Worm (Caenorhabditis elegans) whole organism, mixed stage, embryonic: ENCODE data around the gene Y102F5A.1.

Experiments
- M03D4.4 ChIP-seq: sonication (generic microtip); optimal IDR thresholded peaks from 2 replicates; lab custom pipeline; 2017; ENCODE audit warnings: mild to moderate bottlenecking, missing genetic modification characterization, missing compliant biosample characterization
- blmp-1 ChIP-seq: fragments of 150-350 bp; optimal IDR thresholded peaks from 2 replicates; lab custom pipeline; 2014; ENCODE audit warnings: missing biosample characterization, missing genetic modification characterization
- ces-1 ChIP-seq: fragments of 150-350 bp; optimal IDR thresholded peaks from 2 replicates; lab custom pipeline; 2014; ENCODE audit warnings: missing biosample characterization, missing genetic modification reagents, missing genetic modification characterization
- nhr-237 ChIP-seq: fragments of 150-350 bp; optimal IDR thresholded peaks from 2 replicates; lab custom pipeline; 2014; ENCODE audit warnings: missing biosample characterization, missing genetic modification characterization
- pha-4 ChIP-seq: fragments of 150-350 bp; optimal IDR thresholded peaks from 2 replicates; lab custom pipeline; 2018; ENCODE audit warnings: missing biosample characterization, missing genetic modification reagents, missing genetic modification characterization
- sem-2 ChIP-seq: fragments of 200-800 bp; sonication (Bioruptor generic); optimal IDR thresholded peaks from 2 replicates; lab custom pipeline; 2018; ENCODE audit warnings: mild to moderate bottlenecking, missing genetic modification characterization, missing compliant biosample characterization
- unc-39 ChIP-seq: fragments of 150-350 bp; optimal IDR thresholded peaks from 2 replicates; lab custom pipeline; 2014; ENCODE audit warnings: missing biosample characterization, missing genetic modification characterization
- unc-62 ChIP-seq: fragments of 150-350 bp; optimal IDR thresholded peaks from 2 replicates; lab custom pipeline; 2014; ENCODE audit warnings: missing biosample characterization, missing genetic modification reagents, missing genetic modification characterization

ce11 chrX:11828661-11829060 lies 44.5 kb upstream of the Y102F5A.1 start:
- TF ChIP-seq pha-4 (no peak), sem-2 (GFP tag; lab: Kevin White, UChicago) (no peak), nhr-237 (tag; lab: Kevin White, UChicago) (no peak), unc-39 (no peak), blmp-1 (no peak), unc-62 (GFP tag; lab: Kevin White, UChicago) (no peak), M03D4.4 (tag; lab: Kevin White, UChicago) (no peak), ces-1 (GFP tag; lab: Kevin White, UChicago) (no peak)
